Worm (Caenorhabditis elegans): ENCODE results near the gene Y110A2AL.6.

DNA sequence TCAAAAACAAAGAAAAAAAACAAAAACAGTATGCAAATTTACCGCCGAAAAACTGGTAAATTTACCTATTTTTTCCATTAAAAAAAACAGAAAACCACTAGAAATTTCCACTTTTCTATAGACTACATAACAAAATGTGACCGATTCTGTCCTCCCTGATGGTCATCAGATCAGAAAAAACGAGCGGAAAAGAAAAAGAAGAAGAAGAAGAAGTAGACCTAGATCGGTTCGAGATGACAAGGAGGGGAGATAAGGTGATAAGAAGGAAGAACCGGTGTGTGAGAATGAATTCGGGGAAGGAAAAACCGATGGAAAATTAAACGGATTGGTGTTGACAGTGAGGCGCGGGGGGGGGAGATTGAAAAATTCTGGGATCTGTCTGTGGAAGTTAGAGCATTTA, 14.7 kb upstream of the Y110A2AL.6 start:
- TF ChIP-seq snpc-4 (GFP tag; optimal IDR thresholded peaks at IDR 0.05) (no peak), snpc-4 (tag; optimal IDR thresholded peaks at IDR 0.05) (no peak), rec-8 (tag; optimal IDR thresholded peaks at IDR 0.05) (no peak), him-1 (tag; optimal IDR thresholded peaks at IDR 0.05) (no peak), pha-4 (tag; optimal IDR thresholded peaks at IDR 0.05) (no peak), F22D6.2 (tag; optimal IDR thresholded peaks at IDR 0.05) (no peak), Y95B8A.8 (GFP tag; IDR thresholded peaks at IDR 0.05) (no peak), F33H1.4 (GFP tag; IDR thresholded peaks at IDR 0.05) (no peak), Y79H2A.3 (GFP tag; conservative IDR thresholded peaks at IDR 0.05) (no peak), ekl-4 (GFP tag; IDR thresholded peaks at IDR 0.05) (no peak), nhr-120 (GFP tag; IDR thresholded peaks at IDR 0.05) (no peak)
